Fruit fly (Drosophila melanogaster) whole organism, prepupa: ENCODE results near the gene CG44532.

Experiments
- CG10669 ChIP-seq: fragments of 200-800 bp; sonication (Bioruptor generic); optimal IDR thresholded peaks from 3 replicates; lab custom pipeline; 2018; ENCODE audit warnings: missing biosample characterization, mild to moderate bottlenecking, missing genetic modification characterization, moderate library complexity
- CG11294 ChIP-seq: fragments of 200-800 bp; sonication (Bioruptor generic); IDR thresholded peaks from 2 replicates; pipeline ENCODE4 v1.3.6; 2022; ENCODE audit warnings: missing biosample characterization, missing genetic modification characterization
- CG31627 ChIP-seq: fragments of 200-800 bp; sonication (Bioruptor generic); optimal IDR thresholded peaks from 3 replicates; lab custom pipeline; 2016; ENCODE audit warnings: missing biosample characterization, missing genetic modification characterization
- CG32006 ChIP-seq: fragments of 200-800 bp; sonication (Bioruptor generic); optimal IDR thresholded peaks from 3 replicates; lab custom pipeline; 2017; ENCODE audit warnings: missing biosample characterization, mild to moderate bottlenecking, missing genetic modification characterization
- CG34406 ChIP-seq: fragments of 200-800 bp; sonication (Bioruptor generic); optimal IDR thresholded peaks from 3 replicates; lab custom pipeline; 2016; ENCODE audit warnings: missing biosample characterization, missing genetic modification characterization
- CG3919 ChIP-seq: fragments of 200-800 bp; sonication (Bioruptor generic); optimal IDR thresholded peaks from 3 replicates; lab custom pipeline; 2016; ENCODE audit warnings: missing biosample characterization, missing genetic modification characterization
- CG4318 ChIP-seq: fragments of 200-800 bp; sonication (Bioruptor generic); optimal IDR thresholded peaks from 3 replicates; lab custom pipeline; 2017; ENCODE audit warnings: missing biosample characterization, mild to moderate bottlenecking, missing genetic modification characterization
- CG7368 ChIP-seq: fragments of 200-800 bp; sonication (Bioruptor generic); optimal IDR thresholded peaks from 3 replicates; lab custom pipeline; 2016; ENCODE audit warnings: missing biosample characterization, missing genetic modification characterization
- CG8319 ChIP-seq: fragments of 200-800 bp; sonication (Bioruptor generic); optimal IDR thresholded peaks from 3 replicates; lab custom pipeline; 2016; ENCODE audit warnings: missing biosample characterization, missing genetic modification characterization
- CG8632 ChIP-seq: fragments of 200-800 bp; sonication (Bioruptor generic); optimal IDR thresholded peaks from 3 replicates; lab custom pipeline; 2016; ENCODE audit warnings: missing biosample characterization, missing genetic modification characterization
- Eip75B ChIP-seq: fragments of 200-800 bp; sonication (Bioruptor generic); optimal IDR thresholded peaks from 3 replicates; lab custom pipeline; 2016; ENCODE audit warnings: missing biosample characterization, missing genetic modification characterization
- Eip93F ChIP-seq: fragments of 200-800 bp; sonication (Bioruptor generic); optimal IDR thresholded peaks from 2 replicates; lab custom pipeline; 2016; ENCODE audit warnings: missing biosample characterization, mild to moderate bottlenecking, missing genetic modification characterization
- Hr38 ChIP-seq: sonication (Bioruptor generic); optimal IDR thresholded peaks from 2 replicates; lab custom pipeline; 2016; ENCODE audit warnings: missing biosample characterization, missing genetic modification characterization
- Hr4 ChIP-seq: fragments of 200-800 bp; sonication (Bioruptor generic); optimal IDR thresholded peaks from 3 replicates; lab custom pipeline; 2016; ENCODE audit warnings: missing biosample characterization, missing genetic modification characterization
- Lpt ChIP-seq: fragments of 200-800 bp; sonication (Bioruptor generic); optimal IDR thresholded peaks from 3 replicates; lab custom pipeline; 2016; ENCODE audit warnings: missing biosample characterization, missing genetic modification characterization
- OdsH ChIP-seq: fragments of 200-800 bp; sonication (Bioruptor generic); optimal IDR thresholded peaks from 3 replicates; lab custom pipeline; 2016; ENCODE audit warnings: missing biosample characterization, missing genetic modification characterization
- Sox102F ChIP-seq: fragments of 200-800 bp; sonication (Bioruptor generic); optimal IDR thresholded peaks from 2 replicates; lab custom pipeline; 2016; ENCODE audit warnings: missing biosample characterization, mild to moderate bottlenecking, missing genetic modification characterization
- Sox14 ChIP-seq: fragments of 200-800 bp; sonication (Bioruptor generic); optimal IDR thresholded peaks from 3 replicates; lab custom pipeline; 2016; ENCODE audit warnings: missing biosample characterization, missing genetic modification characterization
- Sox15 ChIP-seq: fragments of 200-800 bp; sonication (Bioruptor generic); optimal IDR thresholded peaks from 3 replicates; lab custom pipeline; 2016; ENCODE audit warnings: missing biosample characterization, missing genetic modification characterization
- acj6 ChIP-seq: fragments of 200-800 bp; sonication (Bioruptor generic); optimal IDR thresholded peaks from 3 replicates; lab custom pipeline; 2016; ENCODE audit warnings: missing biosample characterization, missing genetic modification characterization
- cyc ChIP-seq: fragments of 200-800 bp; sonication (Bioruptor generic); optimal IDR thresholded peaks from 3 replicates; lab custom pipeline; 2016; ENCODE audit warnings: missing biosample characterization, missing genetic modification characterization
- dsx ChIP-seq: fragments of 200-800 bp; optimal IDR thresholded peaks from 3 replicates; lab custom pipeline; 2019; ENCODE audit warnings: missing biosample characterization, mild to moderate bottlenecking, missing genetic modification characterization, moderate library complexity; ENCODE audit not compliant: poor library complexity, severe bottlenecking
- eg ChIP-seq: fragments of 200-800 bp; sonication (Bioruptor generic); IDR thresholded peaks from 3 replicates; pipeline ENCODE4 v1.3.6; 2022; ENCODE audit warnings: missing biosample characterization, missing genetic modification characterization
- esn ChIP-seq: fragments of 200-800 bp; sonication (Bioruptor generic); optimal IDR thresholded peaks from 2 replicates; lab custom pipeline; 2016; ENCODE audit warnings: missing biosample characterization, mild to moderate bottlenecking, missing genetic modification characterization, moderate library complexity
- fd59A ChIP-seq: fragments of 200-800 bp; sonication (Bioruptor generic); optimal IDR thresholded peaks from 2 replicates; lab custom pipeline; 2017; ENCODE audit warnings: missing biosample characterization, mild to moderate bottlenecking, missing genetic modification characterization, missing genetic modification reagents
- fd85E ChIP-seq: fragments of 200-800 bp; sonication (Bioruptor generic); optimal IDR thresholded peaks from 3 replicates; lab custom pipeline; 2016; ENCODE audit warnings: missing biosample characterization, missing genetic modification characterization
- lz ChIP-seq: fragments of 200-800 bp; sonication (Bioruptor generic); optimal IDR thresholded peaks from 3 replicates; lab custom pipeline; 2016; ENCODE audit warnings: missing biosample characterization, missing genetic modification characterization
- net ChIP-seq: fragments of 200-800 bp; sonication (Bioruptor generic); optimal IDR thresholded peaks from 3 replicates; lab custom pipeline; 2016; ENCODE audit warnings: missing biosample characterization, missing genetic modification characterization
- pdm3 ChIP-seq: fragments of 200-800 bp; sonication (Bioruptor generic); optimal IDR thresholded peaks from 3 replicates; lab custom pipeline; 2016; ENCODE audit warnings: missing biosample characterization, missing genetic modification characterization
- salr ChIP-seq, 2 experiments: fragments of 200-800 bp; sonication (Bioruptor generic); optimal IDR thresholded peaks; 3 replicates each; lab custom pipeline; 2016 to 2018; ENCODE audit warnings: missing biosample characterization in 2 of 2, missing genetic modification characterization in 2 of 2, mild to moderate bottlenecking in 1 of 2
- svp ChIP-seq: fragments of 200-800 bp; sonication (Bioruptor generic); peaks from one replicate; lab custom pipeline; 2016; ENCODE audit warnings: missing biosample characterization, missing genetic modification characterization

The CG44532 gene

DNA sequence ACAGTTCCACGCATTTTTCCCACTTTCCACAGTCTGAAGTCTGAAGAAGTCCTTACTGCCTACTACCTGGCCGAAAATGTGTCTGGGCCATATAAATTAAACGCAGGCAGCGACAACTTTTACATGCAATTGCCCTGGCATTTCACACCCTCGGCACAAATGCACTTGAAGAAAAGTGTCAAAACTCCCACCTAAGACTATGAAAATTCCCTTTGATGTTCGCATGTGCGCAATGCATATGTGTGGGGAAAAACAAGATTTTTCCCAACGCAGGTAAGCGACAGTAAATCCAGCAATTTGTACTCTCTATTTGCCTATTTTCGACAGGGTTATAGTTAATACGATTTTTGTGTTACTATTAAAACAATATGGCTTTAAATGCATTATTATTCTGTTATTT lies 32.5 kb upstream of the CG44532 start:
- TF ChIP-seq dsx (GFP tag; lab: Kevin White, UChicago) (no peak), Eip93F (GFP tag; lab: Kevin White, UChicago) (no peak)

DNA sequence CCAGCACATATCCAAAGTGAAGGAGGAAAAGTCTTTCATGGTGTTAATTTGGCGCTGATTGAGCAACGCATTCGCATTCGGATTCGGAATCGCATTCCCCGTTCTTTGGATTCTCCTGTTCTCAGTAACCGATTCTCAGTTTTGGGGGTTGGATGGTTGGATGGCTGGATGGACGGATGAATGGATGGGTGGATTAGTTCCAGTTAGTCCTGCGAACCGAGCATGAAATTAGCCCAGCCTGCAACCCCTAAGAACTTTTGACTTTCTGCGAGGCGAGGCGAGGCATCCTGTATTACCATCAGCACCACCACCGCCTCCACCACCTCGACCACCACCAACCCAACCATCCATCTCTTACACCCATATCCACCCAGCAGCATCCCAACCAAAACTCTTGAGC lies 31.6 kb upstream of the CG44532 start:
- TF ChIP-seq Lpt (GFP tag; lab: Kevin White, UChicago) (no peak), CG8632 (GFP tag; lab: Kevin White, UChicago) (no peak), Sox15 (no peak), CG7368 (GFP tag; lab: Kevin White, UChicago) (no peak), fd85E (no peak), OdsH (GFP tag; lab: Kevin White, UChicago) (no peak), esn (GFP tag; lab: Kevin White, UChicago) (no peak), acj6 (GFP tag; lab: Kevin White, UChicago) (no peak), svp (GFP tag; lab: Kevin White, UChicago) (no peak), pdm3 (GFP tag; lab: Kevin White, UChicago) (no peak), CG32006 (no peak), CG4318 (GFP tag; lab: Kevin White, UChicago) (no peak), CG8319 (no peak), CG31627 (GFP tag; lab: Kevin White, UChicago) (no peak), CG3919 (GFP tag; lab: Kevin White, UChicago) (no peak), eg (no peak), Sox102F (no peak), Eip75B (no peak)
- TF ChIP-seq, all 60 proteins: peak for 0

DNA sequence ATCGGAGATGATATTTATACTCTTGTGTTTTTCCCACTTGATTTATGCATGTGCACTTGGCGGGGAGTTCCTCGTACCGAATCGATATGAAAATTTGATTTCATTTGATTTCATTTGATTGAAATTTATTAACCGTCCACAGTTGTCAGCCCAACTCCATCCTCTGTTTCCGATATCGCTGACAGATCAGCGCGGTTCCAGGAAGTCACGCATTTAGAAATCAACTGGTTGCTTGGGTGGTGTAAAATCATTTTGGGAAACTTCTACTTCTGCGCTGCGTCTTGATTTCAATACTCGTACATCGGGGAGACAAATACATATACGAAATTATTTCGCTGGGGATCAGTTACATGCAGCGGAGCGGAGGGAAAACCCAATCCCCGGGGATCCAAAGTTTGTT lies 30.4 kb upstream of the CG44532 start:
- TF ChIP-seq salr (GFP tag; optimal IDR thresholded peaks at IDR 0.05; lab: Kevin White, UChicago) (no peak), CG31627 (GFP tag; lab: Kevin White, UChicago) (no peak), CG7368 (GFP tag; lab: Kevin White, UChicago) (no peak), CG34406 (GFP tag; lab: Kevin White, UChicago) (no peak)
- TF ChIP-seq, all 60 proteins: peak for 0

DNA sequence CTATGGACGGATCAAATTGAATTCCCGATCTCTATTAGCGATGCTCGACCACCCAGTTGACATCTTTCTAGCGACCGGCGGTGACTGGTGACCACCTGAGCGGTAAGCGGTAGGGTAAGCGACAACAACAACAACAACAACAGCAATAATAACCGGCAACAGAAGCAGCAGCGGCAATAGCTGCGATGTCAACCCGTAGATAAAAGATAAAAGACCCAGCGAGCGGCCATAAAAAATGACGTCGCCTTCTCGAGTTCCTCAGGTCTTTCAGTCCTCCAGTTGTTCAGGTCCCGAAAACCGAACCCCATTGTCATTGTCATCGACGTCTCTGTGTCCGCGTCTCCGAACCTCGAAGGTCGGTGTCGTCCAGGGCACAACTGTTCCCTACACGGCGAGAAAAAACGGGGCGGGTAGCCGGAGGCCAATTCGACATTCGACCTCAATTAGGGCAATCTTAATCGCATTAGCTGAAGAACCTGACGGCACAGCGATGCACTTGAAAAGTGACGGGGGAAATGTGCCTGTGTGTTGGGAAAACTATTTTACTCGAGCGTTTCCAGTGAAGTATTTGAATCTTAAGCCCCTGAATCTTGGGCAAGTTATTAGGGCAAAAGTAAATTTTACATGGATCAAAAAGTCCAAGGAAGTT lies 29.2 kb upstream of the CG44532 start:
- TF ChIP-seq cyc (GFP tag; lab: Kevin White, UChicago) (no peak), Sox14 (GFP tag; lab: Kevin White, UChicago) (no peak), CG32006 (no peak), CG31627 (GFP tag; lab: Kevin White, UChicago) (no peak), salr (GFP tag; optimal IDR thresholded peaks at IDR 0.05; lab: Kevin White, UChicago) (no peak), Sox102F (no peak), fd59A (GFP tag; lab: Kevin White, UChicago) (no peak), CG10669 (GFP tag; lab: Kevin White, UChicago) (no peak), Lpt (GFP tag; lab: Kevin White, UChicago) (no peak), Hr4 (GFP tag; lab: Kevin White, UChicago) (no peak), Hr38 (GFP tag; lab: Kevin White, UChicago) (no peak), dsx (GFP tag; lab: Kevin White, UChicago) (no peak)

DNA sequence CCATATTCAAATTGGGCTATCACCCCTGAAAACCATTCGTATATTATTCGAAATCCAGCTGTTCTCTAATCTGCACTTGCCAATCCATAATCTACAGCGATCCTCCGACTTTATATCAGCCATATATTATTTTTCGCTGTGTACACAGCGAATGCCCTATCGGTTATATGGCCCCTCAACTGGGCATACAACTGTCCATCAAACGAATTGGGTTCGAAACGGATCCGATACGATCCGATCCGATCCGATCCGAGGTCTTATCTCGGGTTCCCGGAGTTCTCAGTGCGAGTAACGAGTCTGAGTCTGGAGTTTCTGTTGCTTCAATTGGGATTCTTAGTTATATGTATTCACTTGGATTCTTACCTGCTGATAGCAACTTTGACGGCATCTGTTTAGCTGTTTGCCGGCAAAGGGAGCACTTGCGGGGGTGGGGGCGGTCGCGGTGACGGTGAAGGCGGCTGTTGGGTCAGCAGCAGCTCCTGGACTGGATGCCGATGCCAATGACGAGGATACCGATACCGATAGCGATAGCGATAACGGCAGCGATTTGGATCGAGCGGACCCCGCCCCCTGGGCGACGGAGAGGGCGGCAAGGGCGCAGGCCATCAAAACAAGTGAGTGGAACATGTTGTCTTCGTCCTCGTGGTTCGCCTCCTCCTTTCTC lies 28.2 kb upstream of the CG44532 start:
- TF ChIP-seq OdsH (GFP tag; lab: Kevin White, UChicago): no peak
- no peak for TF ChIP-seq net
- no peak for TF ChIP-seq pdm3 (GFP tag; lab: Kevin White, UChicago)
- TF ChIP-seq Sox14 (GFP tag; lab: Kevin White, UChicago): no peak
- TF ChIP-seq CG11294 (GFP tag; lab: Robert Waterston, UW): no peak
- peak; percentile 86 for TF ChIP-seq svp (GFP tag; lab: Kevin White, UChicago)
- no peak for TF ChIP-seq cyc (GFP tag; lab: Kevin White, UChicago)
- TF ChIP-seq CG3919 (GFP tag; lab: Kevin White, UChicago): no peak
- no peak for TF ChIP-seq lz (GFP tag; lab: Kevin White, UChicago)
